Worm (Caenorhabditis elegans) whole organism, L2 larva: Measurements from ENCODE around the gene F28C6.5.

ENCODE experiments used
- C34F6.9 ChIP-seq: fragments of 150-350 bp; optimal IDR thresholded peaks from 2 replicates; lab custom pipeline; 2014; ENCODE audit warnings: missing biosample characterization, missing genetic modification characterization
- F13H6.1 ChIP-seq: sonication (generic microtip); optimal IDR thresholded peaks from 2 replicates; lab custom pipeline; 2016; ENCODE audit warnings: missing genetic modification characterization, missing compliant biosample characterization
- R02D3.7 ChIP-seq: fragments of 150-350 bp; optimal IDR thresholded peaks from 2 replicates; lab custom pipeline; 2014; ENCODE audit warnings: missing biosample characterization, missing genetic modification characterization
- Y55F3AM.14 ChIP-seq: fragments of 200-800 bp; sonication (Bioruptor generic); optimal IDR thresholded peaks from 2 replicates; lab custom pipeline; 2018; ENCODE audit warnings: mild to moderate bottlenecking, missing genetic modification characterization, missing compliant biosample characterization
- ZK546.5 ChIP-seq: sonication (generic microtip); optimal IDR thresholded peaks from 2 replicates; lab custom pipeline; 2017; ENCODE audit warnings: missing biosample characterization, missing genetic modification characterization
- alr-1 ChIP-seq: fragments of 150-350 bp; optimal IDR thresholded peaks from 2 replicates; lab custom pipeline; 2014; ENCODE audit warnings: missing biosample characterization, missing genetic modification characterization
- aly-2 ChIP-seq: fragments of 150-350 bp; optimal IDR thresholded peaks from 2 replicates; lab custom pipeline; 2014; ENCODE audit warnings: missing biosample characterization, missing genetic modification characterization
- ama-1 ChIP-seq: fragments of 150-350 bp; optimal IDR thresholded peaks from 2 replicates; lab custom pipeline; 2018; ENCODE audit warnings: inconsistent platforms
- blmp-1 ChIP-seq: sonication (generic microtip); optimal IDR thresholded peaks from 2 replicates; lab custom pipeline; 2017; ENCODE audit warnings: missing genetic modification characterization, mild to moderate bottlenecking, missing compliant biosample characterization, antibody characterized with exemption, moderate library complexity; ENCODE audit not compliant: insufficient read depth
- ceh-16 ChIP-seq: fragments of 150-350 bp; optimal IDR thresholded peaks from 2 replicates; lab custom pipeline; 2014; ENCODE audit warnings: missing biosample characterization, missing genetic modification characterization
- ceh-82 ChIP-seq: fragments of 150-350 bp; optimal IDR thresholded peaks from 2 replicates; lab custom pipeline; 2014; ENCODE audit warnings: missing biosample characterization, missing genetic modification characterization
- crh-2 ChIP-seq: sonication (generic microtip); optimal IDR thresholded peaks from 2 replicates; lab custom pipeline; 2017; ENCODE audit warnings: missing biosample characterization, missing genetic modification characterization
- dmd-4 ChIP-seq: sonication (generic microtip); optimal IDR thresholded peaks from 2 replicates; lab custom pipeline; 2017; ENCODE audit warnings: missing biosample characterization, missing genetic modification characterization
- egl-27 ChIP-seq: sonication (generic microtip); optimal IDR thresholded peaks from 3 replicates; lab custom pipeline; 2017; ENCODE audit warnings: missing biosample characterization, missing genetic modification reagents, missing genetic modification characterization
- elt-3 ChIP-seq: sonication (generic microtip); optimal IDR thresholded peaks from 2 replicates; lab custom pipeline; 2017; ENCODE audit warnings: missing biosample characterization, missing genetic modification characterization
- fos-1 ChIP-seq: fragments of 150-350 bp; optimal IDR thresholded peaks from 2 replicates; lab custom pipeline; 2014; ENCODE audit warnings: missing biosample characterization, missing genetic modification characterization
- gmeb-1 ChIP-seq: fragments of 150-350 bp; optimal IDR thresholded peaks from 2 replicates; lab custom pipeline; 2014; ENCODE audit warnings: missing biosample characterization, missing genetic modification characterization
- lin-11 ChIP-seq: fragments of 150-350 bp; sonication (generic microtip); optimal IDR thresholded peaks from 2 replicates; lab custom pipeline; 2014; ENCODE audit warnings: missing biosample characterization, missing genetic modification characterization, inconsistent platforms, mixed read lengths
- lin-39 ChIP-seq: fragments of 150-350 bp; optimal IDR thresholded peaks from 2 replicates; lab custom pipeline; 2014; ENCODE audit warnings: missing biosample characterization, missing genetic modification reagents, missing genetic modification characterization
- lsy-2 ChIP-seq, 2 experiments: fragments of 150-350 bp in 1 of 2; sonication (generic microtip) in 1 of 2; optimal IDR thresholded peaks; 2 replicates each; lab custom pipeline; 2014 to 2017; ENCODE audit warnings: missing biosample characterization in 2 of 2, missing genetic modification characterization in 2 of 2
- mab-5 ChIP-seq: fragments of 150-350 bp; optimal IDR thresholded peaks from 2 replicates; lab custom pipeline; 2014; ENCODE audit warnings: missing biosample characterization, missing genetic modification characterization
- mbf-1 ChIP-seq: sonication (generic microtip); optimal IDR thresholded peaks from 2 replicates; lab custom pipeline; 2017; ENCODE audit warnings: missing biosample characterization, missing genetic modification characterization
- mdl-1 ChIP-seq, 2 experiments: fragments of 150-350 bp in 1 of 2; sonication (generic microtip) in 1 of 2; optimal IDR thresholded peaks; 2 replicates each; lab custom pipeline; 2017; ENCODE audit warnings: missing biosample characterization in 2 of 2, missing genetic modification characterization in 2 of 2
- nhr-10 ChIP-seq: sonication (generic microtip); optimal IDR thresholded peaks from 2 replicates; lab custom pipeline; 2017; ENCODE audit warnings: missing biosample characterization, missing genetic modification characterization
- nhr-11 ChIP-seq: fragments of 150-350 bp; optimal IDR thresholded peaks from 2 replicates; lab custom pipeline; 2014; ENCODE audit warnings: missing biosample characterization, missing genetic modification characterization
- nhr-12 ChIP-seq: fragments of 150-350 bp; optimal IDR thresholded peaks from 2 replicates; lab custom pipeline; 2014; ENCODE audit warnings: missing biosample characterization, missing genetic modification characterization
- nhr-129 ChIP-seq: fragments of 150-350 bp; optimal IDR thresholded peaks from 2 replicates; lab custom pipeline; 2014; ENCODE audit warnings: missing biosample characterization, missing genetic modification characterization
- nhr-21 ChIP-seq: fragments of 150-350 bp; optimal IDR thresholded peaks from 2 replicates; lab custom pipeline; 2014; ENCODE audit warnings: missing biosample characterization, missing genetic modification characterization
- nhr-23 ChIP-seq: fragments of 150-350 bp; optimal IDR thresholded peaks from 2 replicates; lab custom pipeline; 2014; ENCODE audit warnings: missing biosample characterization, missing genetic modification reagents, missing genetic modification characterization
- nhr-237 ChIP-seq: fragments of 150-350 bp; optimal IDR thresholded peaks from 2 replicates; lab custom pipeline; 2014; ENCODE audit warnings: missing biosample characterization, missing genetic modification characterization
- nhr-25 ChIP-seq: fragments of 150-350 bp; sonication (generic microtip); optimal IDR thresholded peaks from 3 replicates; lab custom pipeline; 2014; ENCODE audit warnings: missing biosample characterization, missing genetic modification characterization
- nhr-6 ChIP-seq: fragments of 150-350 bp; optimal IDR thresholded peaks from 2 replicates; lab custom pipeline; 2014; ENCODE audit warnings: missing biosample characterization, missing genetic modification characterization
- nhr-77 ChIP-seq: fragments of 150-350 bp; optimal IDR thresholded peaks from 2 replicates; lab custom pipeline; 2014; ENCODE audit warnings: missing biosample characterization, missing genetic modification characterization
- peb-1 ChIP-seq: fragments of 150-350 bp; optimal IDR thresholded peaks from 2 replicates; lab custom pipeline; 2014; ENCODE audit warnings: missing biosample characterization, missing genetic modification characterization
- sem-4 ChIP-seq: fragments of 150-350 bp; optimal IDR thresholded peaks from 2 replicates; lab custom pipeline; 2014; ENCODE audit warnings: missing biosample characterization, missing genetic modification reagents, missing genetic modification characterization
- skn-1 ChIP-seq: sonication (generic microtip); optimal IDR thresholded peaks from 2 replicates; lab custom pipeline; 2017; ENCODE audit warnings: missing biosample characterization, missing genetic modification characterization
- sma-3 ChIP-seq: sonication (generic microtip); optimal IDR thresholded peaks from 2 replicates; lab custom pipeline; 2016; ENCODE audit warnings: missing genetic modification reagents, missing genetic modification characterization, missing compliant biosample characterization
- sma-9 ChIP-seq, 2 experiments: fragments of 150-350 bp in 1 of 2; sonication (generic microtip) in 1 of 2; optimal IDR thresholded peaks; 2 replicates each; lab custom pipeline; 2014 to 2016; ENCODE audit warnings: missing genetic modification characterization in 2 of 2, mild to moderate bottlenecking in 1 of 2, missing biosample characterization in 1 of 2, missing compliant biosample characterization in 1 of 2, missing genetic modification reagents in 1 of 2, moderate library complexity in 1 of 2
- snpc-4 ChIP-seq: fragments of 150-350 bp; optimal IDR thresholded peaks from 2 replicates; lab custom pipeline; 2014; ENCODE audit warnings: missing biosample characterization, missing genetic modification characterization
- unc-39 ChIP-seq: fragments of 150-350 bp; optimal IDR thresholded peaks from 2 replicates; lab custom pipeline; 2014; ENCODE audit warnings: missing biosample characterization, missing genetic modification characterization
- unc-55 ChIP-seq: fragments of 150-350 bp; sonication (generic microtip); optimal IDR thresholded peaks from 3 replicates; lab custom pipeline; 2014; ENCODE audit warnings: missing biosample characterization, missing genetic modification reagents, missing genetic modification characterization
- unc-62 ChIP-seq: fragments of 150-350 bp; optimal IDR thresholded peaks from 2 replicates; lab custom pipeline; 2014; ENCODE audit warnings: missing biosample characterization, missing genetic modification reagents, missing genetic modification characterization
- zag-1 ChIP-seq: fragments of 150-350 bp; optimal IDR thresholded peaks from 2 replicates; lab custom pipeline; 2014; ENCODE audit warnings: missing biosample characterization, missing genetic modification characterization
- ztf-1 ChIP-seq: fragments of 200-800 bp; sonication (Bioruptor generic); conservative IDR thresholded peaks from 2 replicates; pipeline ENCODE4 v1.3.6; 2022; ENCODE audit warnings: missing genetic modification characterization, missing compliant biosample characterization
- ztf-11 ChIP-seq: sonication (generic microtip); optimal IDR thresholded peaks from 2 replicates; lab custom pipeline; 2017; ENCODE audit warnings: missing biosample characterization, missing genetic modification characterization
- ztf-4 ChIP-seq: fragments of 150-350 bp; optimal IDR thresholded peaks from 2 replicates; lab custom pipeline; 2014; ENCODE audit warnings: missing biosample characterization, missing genetic modification characterization

Gene F28C6.5

DNA sequence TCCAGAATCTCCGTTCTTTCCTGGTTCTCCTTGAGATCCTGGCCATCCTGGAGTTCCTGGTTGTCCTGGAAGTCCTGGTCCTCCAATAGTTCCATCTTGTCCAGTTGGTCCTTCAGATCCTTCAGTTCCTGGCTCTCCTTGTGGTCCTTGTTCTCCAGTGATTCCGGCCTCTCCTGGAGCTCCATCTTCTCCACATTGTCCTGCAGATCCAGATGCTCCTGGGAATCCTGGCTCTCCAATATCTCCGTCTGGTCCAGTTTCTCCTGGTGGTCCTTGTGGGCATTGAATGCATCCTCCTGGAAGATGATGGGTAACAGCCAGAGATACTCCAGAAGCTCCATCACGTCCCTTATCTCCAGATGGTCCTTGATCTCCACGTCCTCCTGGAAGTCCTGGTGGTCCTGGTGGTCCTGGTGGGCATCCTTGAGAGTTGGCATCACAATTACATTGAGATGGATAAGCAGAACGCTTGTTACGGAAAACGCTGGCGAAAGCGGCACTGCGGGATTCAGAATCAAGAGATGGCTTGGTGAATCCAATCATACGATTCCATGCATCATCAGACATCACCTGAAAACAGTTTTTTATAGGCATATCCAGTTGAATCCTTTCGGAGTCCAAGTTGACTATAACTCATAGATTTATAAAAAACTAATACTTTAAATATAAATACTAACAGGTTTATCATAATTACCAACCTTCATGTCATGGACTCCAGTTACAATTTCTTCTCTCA, 30.9 kb upstream of the F28C6.5 start:
- no peak for TF ChIP-seq ztf-1 (GFP tag; lab: Robert Waterston, UW)
- no peak for TF ChIP-seq mdl-1 (tag; optimal IDR thresholded peaks at IDR 0.05; lab: Kevin White, UChicago)
- no peak for TF ChIP-seq elt-3 (tag; lab: Kevin White, UChicago)
- no peak for TF ChIP-seq unc-55 (GFP tag; lab: Kevin White, UChicago)
- no peak for TF ChIP-seq alr-1 (tag; lab: Kevin White, UChicago)
- TF ChIP-seq F13H6.1 (tag; lab: Kevin White, UChicago) = no peak
- TF ChIP-seq nhr-25 = no peak
- TF ChIP-seq R02D3.7 (tag; lab: Kevin White, UChicago) = no peak
- TF ChIP-seq nhr-11 (tag; lab: Kevin White, UChicago) = no peak
- no peak for TF ChIP-seq Y55F3AM.14 (GFP tag; lab: Kevin White, UChicago)
- TF ChIP-seq unc-39 (tag; lab: Kevin White, UChicago) = no peak
- TF ChIP-seq ztf-4 (tag; lab: Kevin White, UChicago) = no peak

DNA sequence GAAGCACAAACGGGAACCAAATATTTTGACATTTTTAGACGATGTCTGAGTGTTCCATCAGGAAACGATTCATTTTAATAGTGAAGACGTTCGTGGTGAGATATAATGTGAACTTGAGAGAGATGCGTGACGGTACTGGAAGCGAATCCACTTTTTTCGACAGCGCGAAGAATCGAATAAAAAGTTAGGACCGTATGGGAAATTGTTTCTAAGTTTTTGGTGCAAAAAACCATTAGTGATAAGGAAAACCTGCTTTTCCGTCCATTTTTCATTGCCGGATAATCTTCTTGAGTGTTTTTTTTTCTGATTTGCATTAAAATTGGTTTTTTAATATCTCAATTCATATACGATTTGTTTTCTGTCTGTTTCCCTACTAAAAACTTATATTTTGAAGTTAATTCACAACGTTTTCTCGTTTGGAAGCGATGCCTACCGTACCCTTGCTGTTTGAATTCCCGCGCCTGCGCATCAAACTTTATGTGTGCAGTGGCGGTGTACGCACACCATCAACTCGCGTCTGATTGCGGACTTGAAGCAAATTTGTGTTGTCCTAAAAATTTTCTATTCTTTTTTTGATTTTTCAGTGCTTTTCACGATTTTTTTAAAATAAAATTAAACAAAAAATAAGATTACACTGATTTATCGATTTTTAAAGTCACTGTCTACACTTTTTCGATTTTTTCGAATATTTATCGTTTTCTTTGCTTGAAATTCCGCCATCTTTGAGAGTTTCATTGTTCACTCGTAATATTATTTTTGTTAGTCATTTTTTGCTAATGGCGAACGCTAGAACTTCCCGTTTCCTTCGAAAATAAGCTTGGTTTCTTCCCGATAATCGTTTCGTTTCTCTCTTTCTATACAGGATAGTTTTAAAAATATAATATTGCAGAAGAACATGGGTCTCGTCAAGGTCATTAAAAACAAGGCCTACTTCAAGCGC, 30.0 kb upstream of the F28C6.5 start, which contains the start of the genes col-38 and rpl-5:
Gene col-38 (minus strand): TSS at position 51 of the 940 bp plus-strand sequence.
Gene rpl-5 (plus strand): TSS at position 890 of the 940 bp plus-strand sequence.
- TF ChIP-seq nhr-25 (peak; percentile 87), nhr-129 (tag; lab: Kevin White, UChicago) (peak; percentile 92), nhr-10 (no peak), R02D3.7 (tag; lab: Kevin White, UChicago) (peak; percentile 5), egl-27 (tag; lab: Kevin White, UChicago) (no peak), ama-1 (peak; percentile 78), ztf-4 (tag; lab: Kevin White, UChicago) (peak; percentile 71), aly-2 (no peak), C34F6.9 (tag; lab: Kevin White, UChicago) (peak; percentile 98), Y55F3AM.14 (GFP tag; lab: Kevin White, UChicago) (peak; percentile 15), ceh-16 (peak; percentile 66), peb-1 (tag; lab: Kevin White, UChicago) (no peak), lsy-2 (tag; optimal IDR thresholded peaks at IDR 0.05; lab: Kevin White, UChicago) (peak; percentile 93 to 99), mab-5 (tag; lab: Kevin White, UChicago) (peak; percentile 42), nhr-23 (no peak), nhr-11 (tag; lab: Kevin White, UChicago) (no peak), blmp-1 (tag; lab: Kevin White, UChicago) (peak; percentile 33), alr-1 (tag; lab: Kevin White, UChicago) (no peak), zag-1 (tag; lab: Kevin White, UChicago) (peak; percentile 71), mbf-1 (tag; lab: Kevin White, UChicago) (no peak), nhr-21 (tag; lab: Kevin White, UChicago) (peak; percentile 81), F13H6.1 (tag; lab: Kevin White, UChicago) (peak; percentile 88), nhr-237 (tag; lab: Kevin White, UChicago) (peak; percentile 38), lin-11 (peak; percentile 95), nhr-12 (peak; percentile 52), unc-39 (tag; lab: Kevin White, UChicago) (no peak), ceh-82 (tag; lab: Kevin White, UChicago) (no peak), mdl-1 (tag; optimal IDR thresholded peaks at IDR 0.05; lab: Kevin White, UChicago) (peak in 1 of 2 experiments; percentile 51), ZK546.5 (tag; lab: Kevin White, UChicago) (peak; percentile 96), sma-9 (GFP tag; optimal IDR thresholded peaks at IDR 0.05; lab: Kevin White, UChicago) (peak; percentile 79), sma-9 (tag; optimal IDR thresholded peaks at IDR 0.05; lab: Kevin White, UChicago) (no peak), unc-62 (no peak), ztf-11 (no peak), elt-3 (tag; lab: Kevin White, UChicago) (no peak), sem-4 (tag; lab: Kevin White, UChicago) (peak; percentile 74), lin-39 (tag; lab: Kevin White, UChicago) (no peak), fos-1 (tag; lab: Kevin White, UChicago) (peak; percentile 81), sma-3 (peak; percentile 88), skn-1 (tag; lab: Kevin White, UChicago) (no peak), gmeb-1 (peak; percentile 97), snpc-4 (tag; lab: Kevin White, UChicago) (peak; percentile 80), unc-55 (GFP tag; lab: Kevin White, UChicago) (peak; percentile 97), ztf-1 (GFP tag; lab: Robert Waterston, UW) (no peak), nhr-77 (tag; lab: Kevin White, UChicago) (no peak), crh-2 (peak; percentile 96), nhr-6 (tag; lab: Kevin White, UChicago) (peak; percentile 71), dmd-4 (tag; lab: Kevin White, UChicago) (no peak)
